Fruit fly (Drosophila melanogaster) whole organism, prepupa: Measurements from ENCODE around the gene Setx.

Experiments used
- CG4318 ChIP-seq: fragments of 200-800 bp; sonication (Bioruptor generic); optimal IDR thresholded peaks from 3 replicates; lab custom pipeline; 2017; ENCODE audit warnings: missing biosample characterization, mild to moderate bottlenecking, missing genetic modification characterization
- acj6 ChIP-seq: fragments of 200-800 bp; sonication (Bioruptor generic); optimal IDR thresholded peaks from 3 replicates; lab custom pipeline; 2016; ENCODE audit warnings: missing biosample characterization, missing genetic modification characterization

dm6 chr3L:8093553-8093952 is 43.7 kb downstream of the Setx start:
- TF ChIP-seq CG4318 (GFP tag; lab: Kevin White, UChicago) (no peak), acj6 (GFP tag; lab: Kevin White, UChicago) (no peak)
